Fruit fly (Drosophila melanogaster) whole organism, embryonic: ENCODE results near the gene CG6254.

ENCODE experiments used
- Bdp1 ChIP-seq: fragments of 200-800 bp; sonication (Bioruptor generic); optimal IDR thresholded peaks from 3 replicates; lab custom pipeline; 2016; ENCODE audit warnings: missing biosample characterization, missing genetic modification characterization
- CG12236 ChIP-seq: fragments of 200-800 bp; sonication (Bioruptor generic); optimal IDR thresholded peaks from 2 replicates; lab custom pipeline; 2016; ENCODE audit warnings: missing biosample characterization, missing genetic modification characterization
- CG12659 ChIP-seq: fragments of 200-800 bp; sonication (Bioruptor generic); optimal IDR thresholded peaks from 3 replicates; lab custom pipeline; 2017; ENCODE audit warnings: mild to moderate bottlenecking, missing biosample characterization, missing genetic modification reagents, missing genetic modification characterization
- CG12744 ChIP-seq: fragments of 200-800 bp; sonication (Bioruptor generic); optimal IDR thresholded peaks from 2 replicates; lab custom pipeline; 2016; ENCODE audit warnings: missing biosample characterization, missing genetic modification characterization
- CG15073 ChIP-seq: fragments of 200-800 bp; sonication (Bioruptor generic); optimal IDR thresholded peaks from 2 replicates; lab custom pipeline; 2016; ENCODE audit warnings: missing biosample characterization, missing genetic modification characterization
- CG15514 ChIP-seq: fragments of 200-800 bp; sonication (Bioruptor generic); optimal IDR thresholded peaks from 3 replicates; lab custom pipeline; 2017; ENCODE audit warnings: missing biosample characterization, missing genetic modification characterization, mild to moderate bottlenecking, moderate library complexity, missing genetic modification reagents
- CG17359 ChIP-seq: fragments of 200-800 bp; sonication (Bioruptor generic); optimal IDR thresholded peaks from 3 replicates; lab custom pipeline; 2018; ENCODE audit warnings: missing biosample characterization, mild to moderate bottlenecking, missing genetic modification characterization, moderate library complexity
- CG2116 ChIP-seq: fragments of 200-800 bp; sonication (Bioruptor generic); optimal IDR thresholded peaks from 3 replicates; lab custom pipeline; 2018; ENCODE audit warnings: missing biosample characterization, mild to moderate bottlenecking, missing genetic modification characterization
- CG2120 ChIP-seq: fragments of 200-800 bp; sonication (Bioruptor generic); optimal IDR thresholded peaks from 3 replicates; lab custom pipeline; 2016; ENCODE audit warnings: missing biosample characterization, missing genetic modification characterization
- CG2875 ChIP-seq: fragments of 200-800 bp; sonication (Bioruptor generic); optimal IDR thresholded peaks from 2 replicates; lab custom pipeline; 2017; ENCODE audit warnings: missing biosample characterization, mild to moderate bottlenecking, missing genetic modification characterization, missing genetic modification reagents
- CG30403 ChIP-seq: fragments of 200-800 bp; sonication (Bioruptor generic); optimal IDR thresholded peaks from 3 replicates; lab custom pipeline; 2016; ENCODE audit warnings: missing biosample characterization, missing genetic modification characterization
- CG32772 ChIP-seq: fragments of 200-800 bp; sonication (Bioruptor generic); IDR thresholded peaks from 2 replicates; pipeline ENCODE4 v1.3.6; 2022; ENCODE audit warnings: missing biosample characterization, missing genetic modification characterization
- CG4707 ChIP-seq: fragments of 200-800 bp; sonication (Bioruptor generic); optimal IDR thresholded peaks from 2 replicates; lab custom pipeline; 2018; ENCODE audit warnings: missing biosample characterization, mild to moderate bottlenecking, missing genetic modification characterization, moderate library complexity
- CG6654 ChIP-seq: fragments of 200-800 bp; sonication (Bioruptor generic); optimal IDR thresholded peaks from 2 replicates; lab custom pipeline; 2017; ENCODE audit warnings: missing biosample characterization, mild to moderate bottlenecking, missing genetic modification characterization
- CG7839 ChIP-seq: fragments of 200-800 bp; sonication (Bioruptor generic); optimal IDR thresholded peaks from 3 replicates; lab custom pipeline; 2018; ENCODE audit warnings: missing biosample characterization, mild to moderate bottlenecking, missing genetic modification characterization, moderate library complexity
- CG8359 ChIP-seq: fragments of 200-800 bp; sonication (Bioruptor generic); optimal IDR thresholded peaks from 2 replicates; lab custom pipeline; 2017; ENCODE audit warnings: missing biosample characterization, mild to moderate bottlenecking, missing genetic modification characterization, borderline replicate concordance
- CG9797 ChIP-seq: fragments of 200-800 bp; sonication (Bioruptor generic); optimal IDR thresholded peaks from 3 replicates; lab custom pipeline; 2018; ENCODE audit warnings: missing biosample characterization, mild to moderate bottlenecking, missing genetic modification characterization
- ERR ChIP-seq: fragments of 200-800 bp; sonication (Bioruptor generic); optimal IDR thresholded peaks from 2 replicates; lab custom pipeline; 2016; ENCODE audit warnings: missing biosample characterization, missing genetic modification characterization
- Elba2 ChIP-seq: fragments of 200-800 bp; sonication (Bioruptor generic); optimal IDR thresholded peaks from 3 replicates; lab custom pipeline; 2016; ENCODE audit warnings: missing biosample characterization, missing genetic modification characterization
- Ets97D ChIP-seq: fragments of 200-800 bp; sonication (Bioruptor generic); optimal IDR thresholded peaks from 3 replicates; lab custom pipeline; 2016; ENCODE audit warnings: missing biosample characterization, missing genetic modification characterization
- HLHmδ ChIP-seq: fragments of 200-800 bp; sonication (Bioruptor generic); optimal IDR thresholded peaks from 2 replicates; lab custom pipeline; 2018; ENCODE audit warnings: missing biosample characterization, mild to moderate bottlenecking, missing genetic modification characterization, moderate library complexity
- Hand ChIP-seq: fragments of 200-800 bp; sonication (Bioruptor generic); optimal IDR thresholded peaks from 2 replicates; lab custom pipeline; 2017; ENCODE audit warnings: mild to moderate bottlenecking, missing biosample characterization, missing genetic modification reagents, missing genetic modification characterization
- Hmx ChIP-seq: fragments of 200-800 bp; sonication (Bioruptor generic); optimal IDR thresholded peaks from 2 replicates; lab custom pipeline; 2016; ENCODE audit warnings: missing biosample characterization, missing genetic modification characterization
- Hr39 ChIP-seq: fragments of >200 bp; optimal IDR thresholded peaks from 2 replicates; lab custom pipeline; 2017
- Mrtf ChIP-seq: fragments of 200-800 bp; sonication (Bioruptor generic); IDR thresholded peaks from 3 replicates; pipeline ENCODE4 v1.3.6; 2022; ENCODE audit warnings: missing biosample characterization, missing genetic modification characterization
- Myb ChIP-seq: fragments of 200-800 bp; sonication (Bioruptor generic); optimal IDR thresholded peaks from 2 replicates; lab custom pipeline; 2016; ENCODE audit warnings: missing biosample characterization, missing genetic modification characterization
- NC2α ChIP-seq: fragments of 200-800 bp; sonication (Bioruptor generic); optimal IDR thresholded peaks from 2 replicates; lab custom pipeline; 2016; ENCODE audit warnings: missing biosample characterization, missing genetic modification characterization
- Ravus ChIP-seq: fragments of 200-800 bp; sonication (Bioruptor generic); IDR thresholded peaks from 2 replicates; pipeline ENCODE4 v1.3.6; 2022; ENCODE audit warnings: missing biosample characterization, missing genetic modification characterization
- Side ChIP-seq: fragments of 200-800 bp; sonication (Bioruptor generic); optimal IDR thresholded peaks from 2 replicates; lab custom pipeline; 2016; ENCODE audit warnings: missing biosample characterization, missing genetic modification characterization
- TFAM ChIP-seq: fragments of 200-800 bp; sonication (Bioruptor generic); optimal IDR thresholded peaks from 2 replicates; lab custom pipeline; 2017; ENCODE audit warnings: missing biosample characterization, missing genetic modification characterization, inconsistent platforms
- Trl ChIP-seq, 3 experiments: fragments of >200 bp in 2 of 3; fragments of 200-800 bp in 1 of 3; sonication (Bioruptor generic) in 1 of 3; optimal IDR thresholded peaks; 2 replicates in 1 of 3; 3 replicates in 2 of 3; lab custom pipeline; 2016 to 2017; ENCODE audit warnings: missing biosample characterization in 1 of 3, missing genetic modification characterization in 1 of 3
- ab ChIP-seq: fragments of 200-800 bp; sonication (Bioruptor generic); optimal IDR thresholded peaks from 2 replicates; lab custom pipeline; 2016; ENCODE audit warnings: missing biosample characterization, missing genetic modification characterization
- ap ChIP-seq: fragments of 200-800 bp; sonication (Bioruptor generic); IDR thresholded peaks from 2 replicates; pipeline ENCODE4 v1.3.6; 2022; ENCODE audit warnings: missing biosample characterization, missing genetic modification characterization
- bigmax ChIP-seq: fragments of 200-800 bp; sonication (Bioruptor generic); optimal IDR thresholded peaks from 2 replicates; lab custom pipeline; 2018; ENCODE audit warnings: missing biosample characterization, mild to moderate bottlenecking, missing genetic modification characterization
- cato ChIP-seq: fragments of 200-800 bp; sonication (Bioruptor generic); optimal IDR thresholded peaks from 2 replicates; lab custom pipeline; 2016; ENCODE audit warnings: missing biosample characterization, missing genetic modification characterization, borderline replicate concordance
- ems ChIP-seq: fragments of 200-800 bp; sonication (Bioruptor generic); optimal IDR thresholded peaks from 3 replicates; lab custom pipeline; 2016; ENCODE audit warnings: missing biosample characterization, missing genetic modification characterization
- gem ChIP-seq: fragments of 200-800 bp; sonication (Bioruptor generic); optimal IDR thresholded peaks from 2 replicates; lab custom pipeline; 2019; ENCODE audit warnings: missing biosample characterization, mild to moderate bottlenecking, missing genetic modification characterization, moderate library complexity
- gt ChIP-seq: fragments of 200-800 bp; sonication (Bioruptor generic); IDR thresholded peaks from 2 replicates; pipeline ENCODE4 v1.3.6; 2022; ENCODE audit warnings: missing biosample characterization, missing genetic modification characterization
- hbn ChIP-seq: fragments of 200-800 bp; sonication (Bioruptor generic); IDR thresholded peaks from 2 replicates; pipeline ENCODE4 v1.3.6; 2022; ENCODE audit warnings: missing biosample characterization, missing genetic modification characterization; ENCODE audit not compliant: partially characterized antibody
- hkb ChIP-seq, 2 experiments: fragments of 200-800 bp in 1 of 2; fragments of >200 bp in 1 of 2; sonication (Bioruptor generic) in 1 of 2; IDR thresholded peaks in 1 of 2; optimal IDR thresholded peaks in 1 of 2; 2 replicates each; pipeline versions ENCODE4 v1.3.6 to Lab custom; 2017 to 2022; ENCODE audit warnings: missing biosample characterization in 1 of 2, missing genetic modification characterization in 1 of 2
- jumu ChIP-seq: fragments of 200-800 bp; sonication (Bioruptor generic); optimal IDR thresholded peaks from 3 replicates; lab custom pipeline; 2016; ENCODE audit warnings: missing biosample characterization, missing genetic modification characterization
- kni ChIP-seq: fragments of 200-800 bp; sonication (Bioruptor generic); optimal IDR thresholded peaks from 3 replicates; lab custom pipeline; 2017; ENCODE audit warnings: mild to moderate bottlenecking, missing biosample characterization, missing genetic modification reagents, missing genetic modification characterization
- maf-S ChIP-seq: fragments of 200-800 bp; sonication (Bioruptor generic); optimal IDR thresholded peaks from 2 replicates; lab custom pipeline; 2016; ENCODE audit warnings: missing biosample characterization, missing genetic modification characterization
- p53 ChIP-seq: fragments of 200-800 bp; sonication (Bioruptor generic); optimal IDR thresholded peaks from 2 replicates; lab custom pipeline; 2016; ENCODE audit warnings: missing biosample characterization, missing genetic modification characterization
- pb ChIP-seq: fragments of 200-800 bp; sonication (Bioruptor generic); optimal IDR thresholded peaks from 3 replicates; lab custom pipeline; 2016; ENCODE audit warnings: missing biosample characterization, missing genetic modification characterization
- pros ChIP-seq: fragments of 200-800 bp; sonication (Bioruptor generic); optimal IDR thresholded peaks from 3 replicates; lab custom pipeline; 2019; ENCODE audit warnings: missing biosample characterization, mild to moderate bottlenecking, missing genetic modification characterization, moderate library complexity
- sqz ChIP-seq: fragments of 200-800 bp; sonication (Bioruptor generic); optimal IDR thresholded peaks from 3 replicates; lab custom pipeline; 2018; ENCODE audit warnings: missing biosample characterization, mild to moderate bottlenecking, missing genetic modification characterization
- tgo ChIP-seq: fragments of 200-800 bp; sonication (Bioruptor generic); IDR thresholded peaks from 3 replicates; pipeline ENCODE4 v1.3.6; 2022; ENCODE audit warnings: missing biosample characterization, missing genetic modification characterization
- wdn ChIP-seq: fragments of 200-800 bp; sonication (Bioruptor generic); IDR thresholded peaks from 2 replicates; pipeline ENCODE4 v1.3.6; 2022; ENCODE audit warnings: missing biosample characterization, missing genetic modification characterization

CG6254 gene

dm6 chr3R:10153957-10154685, 7.0 kb downstream of the CG6254 start (continued):
- TF ChIP-seq Hmx (GFP tag; lab: Kevin White, UChicago) (no peak), CG30403 (GFP tag; lab: Kevin White, UChicago) (peak; percentile 48), hkb (optimal IDR thresholded peaks at IDR 0.05; lab: Kevin White, UChicago) (no peak), hkb (GFP tag; IDR thresholded peaks at IDR 0.05; lab: Robert Waterston, UW) (peak; percentile 63), CG7839 (tag; lab: Kevin White, UChicago) (no peak), pb (GFP tag; lab: Kevin White, UChicago) (no peak), CG32772 (GFP tag; lab: Robert Waterston, UW) (0 out of 2 replicates have a peak, but pooled peaks have one; percentile 8), CG12236 (no peak), gem (tag; lab: Kevin White, UChicago) (peak; percentile 65), pros (GFP tag; lab: Kevin White, UChicago) (no peak), CG2875 (GFP tag; lab: Kevin White, UChicago) (no peak), CG15073 (no peak), Trl (optimal IDR thresholded peaks at IDR 0.05; lab: Kevin White, UChicago) (no peak), Trl (GFP tag; optimal IDR thresholded peaks at IDR 0.05; lab: Kevin White, UChicago) (no peak), bigmax (GFP tag; lab: Kevin White, UChicago) (no peak), Hr39 (lab: Kevin White, UChicago) (no peak), cato (GFP tag; lab: Kevin White, UChicago) (no peak), hbn (GFP tag; lab: Robert Waterston, UW) (no peak), CG6654 (GFP tag; lab: Kevin White, UChicago) (no peak), CG4707 (GFP tag; lab: Kevin White, UChicago) (no peak), Ets97D (GFP tag; lab: Kevin White, UChicago) (no peak), TFAM (no peak), CG17359 (peak; percentile 39), ERR (GFP tag; lab: Kevin White, UChicago) (no peak), sqz (GFP tag; lab: Kevin White, UChicago) (no peak), Mrtf (GFP tag; lab: Robert Waterston, UW) (0 out of 3 replicates have a peak, but pooled peaks have one; percentile 32), ems (GFP tag; lab: Kevin White, UChicago) (no peak), gt (no peak), wdn (GFP tag; lab: Robert Waterston, UW) (no peak), CG12744 (GFP tag; lab: Kevin White, UChicago) (no peak), tgo (GFP tag; lab: Robert Waterston, UW) (peak; percentile 38; the same call in 2 of the 3 replicates), Ravus (GFP tag; lab: Robert Waterston, UW) (no peak), CG2116 (GFP tag; lab: Kevin White, UChicago) (no peak), p53 (no peak), CG15514 (peak; percentile 17), CG8359 (GFP tag; lab: Kevin White, UChicago) (no peak), Bdp1 (GFP tag; lab: Kevin White, UChicago) (no peak), HLHmδ (GFP tag; lab: Kevin White, UChicago) (no peak), Elba2 (GFP tag; lab: Kevin White, UChicago) (no peak), Side (no peak), kni (no peak), CG2120 (GFP tag; lab: Kevin White, UChicago) (no peak), jumu (peak; percentile 19), Hand (GFP tag; lab: Kevin White, UChicago) (no peak), CG9797 (GFP tag; lab: Kevin White, UChicago) (no peak), maf-S (GFP tag; lab: Kevin White, UChicago) (no peak), CG12659 (GFP tag; lab: Kevin White, UChicago) (peak; percentile 17), NC2α (GFP tag; lab: Kevin White, UChicago) (no peak), ab (GFP tag; lab: Kevin White, UChicago) (no peak), Myb (GFP tag; lab: Kevin White, UChicago) (no peak), ap (GFP tag; lab: Robert Waterston, UW) (no peak)
